Worm (Caenorhabditis elegans): ENCODE measurements around the gene rsef-1.

Gene rsef-1

DNA sequence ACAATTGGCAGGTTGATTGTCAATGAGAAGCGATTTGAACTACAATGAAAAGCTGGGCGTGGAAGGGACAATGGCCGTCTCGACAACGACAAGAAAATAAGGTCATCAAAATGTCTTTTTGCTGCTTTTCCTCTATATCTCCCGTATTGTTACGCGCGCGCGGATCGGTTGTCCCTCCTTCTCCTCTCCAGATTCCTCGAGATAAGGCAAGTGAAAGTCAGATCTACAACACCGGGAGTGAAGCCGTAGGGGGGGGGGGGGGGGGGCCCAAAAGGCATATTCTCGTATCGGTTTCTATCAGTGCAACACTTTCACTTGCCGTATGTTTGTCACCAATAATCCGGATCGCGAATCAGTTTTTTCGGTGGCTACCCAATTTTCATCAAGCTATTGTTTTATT, 35.1 kb upstream of the rsef-1 start, which contains the start of gene wrt-2:
TSS of gene wrt-2 (minus strand) at position 46 of the 400 bp plus-strand sequence.
- no peak for TF ChIP-seq nhr-76 (tag; optimal IDR thresholded peaks at IDR 0.05)
- TF ChIP-seq unc-39 (tag; optimal IDR thresholded peaks at IDR 0.05), result no peak
- TF ChIP-seq ceh-16 (tag; optimal IDR thresholded peaks at IDR 0.05), result no peak
- no peak for TF ChIP-seq nhr-77 (tag; optimal IDR thresholded peaks at IDR 0.05)
- TF ChIP-seq pqm-1 (tag; optimal IDR thresholded peaks at IDR 0.05), result no peak
- no peak for TF ChIP-seq nhr-237 (tag; optimal IDR thresholded peaks at IDR 0.05)
- no peak for TF ChIP-seq skn-1 (tag; optimal IDR thresholded peaks at IDR 0.05)
- no peak for TF ChIP-seq ama-1 (optimal IDR thresholded peaks at IDR 0.05)
- TF ChIP-seq mdl-1 (tag; optimal IDR thresholded peaks at IDR 0.05), result no peak
- TF ChIP-seq jun-1 (tag; optimal IDR thresholded peaks at IDR 0.05), result no peak
- no peak for TF ChIP-seq fkh-10 (GFP tag; optimal IDR thresholded peaks at IDR 0.05)
- TF ChIP-seq ztf-4 (tag; optimal IDR thresholded peaks at IDR 0.05), result no peak

DNA sequence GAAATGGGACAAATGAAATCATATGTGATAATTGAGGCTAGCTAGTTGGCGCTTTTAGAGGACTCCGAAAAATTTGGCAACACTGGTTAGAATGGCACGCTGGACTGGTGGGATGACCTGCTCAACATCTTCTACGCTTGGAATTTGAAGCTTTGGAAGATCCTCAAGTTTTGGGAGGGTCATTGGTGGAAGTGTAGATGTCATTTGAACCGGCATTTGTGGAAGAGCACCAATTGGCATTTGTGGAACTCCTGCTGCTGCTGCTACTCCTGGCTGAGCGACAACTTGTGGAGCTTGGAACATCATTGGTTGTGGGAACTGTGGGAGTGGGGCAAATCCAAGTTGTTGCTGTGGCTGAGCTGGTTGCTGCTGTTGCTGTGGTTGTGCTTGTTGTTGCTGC, 33.3 kb upstream of the rsef-1 start:
- TF ChIP-seq ama-1 (optimal IDR thresholded peaks at IDR 0.05) (peak; percentile 84), elt-3 (tag; optimal IDR thresholded peaks at IDR 0.05) (peak in 1 of 3 experiments; percentile 20), ztf-11 (tag; optimal IDR thresholded peaks at IDR 0.05) (no peak)

DNA sequence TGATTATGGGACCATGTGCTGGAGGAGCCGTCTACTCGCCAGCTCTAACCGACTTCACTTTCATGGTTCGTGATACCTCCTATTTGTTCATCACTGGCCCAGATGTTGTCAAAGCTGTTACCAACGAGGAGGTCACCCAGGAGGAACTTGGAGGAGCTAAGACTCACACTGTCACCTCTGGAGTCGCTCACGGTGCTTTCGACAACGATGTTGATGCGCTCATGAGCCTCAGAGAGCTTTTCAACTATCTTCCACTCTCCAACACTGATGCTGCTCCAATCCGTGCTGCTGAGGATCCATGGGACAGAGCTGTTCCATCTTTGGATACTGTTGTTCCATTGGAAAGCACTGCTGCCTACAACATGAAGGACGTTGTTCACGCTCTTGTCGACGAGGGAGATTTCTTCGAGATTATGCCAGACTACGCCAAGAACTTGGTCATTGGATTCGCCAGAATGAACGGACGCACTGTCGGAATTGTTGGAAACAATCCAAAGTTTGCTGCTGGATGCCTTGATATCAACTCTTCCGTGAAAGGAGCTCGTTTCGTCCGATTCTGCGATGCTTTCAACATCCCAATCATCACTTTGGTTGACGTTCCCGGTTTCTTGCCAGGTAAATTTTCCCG, 32.0 kb upstream of the rsef-1 start:
- TF ChIP-seq tbx-2 (tag; optimal IDR thresholded peaks at IDR 0.05), result no peak
- no peak for TF ChIP-seq aly-2 (tag; optimal IDR thresholded peaks at IDR 0.05)
- no peak for TF ChIP-seq daf-12 (tag; optimal IDR thresholded peaks at IDR 0.05)
- peak; percentile 33 for TF ChIP-seq ama-1 (optimal IDR thresholded peaks at IDR 0.05)

DNA sequence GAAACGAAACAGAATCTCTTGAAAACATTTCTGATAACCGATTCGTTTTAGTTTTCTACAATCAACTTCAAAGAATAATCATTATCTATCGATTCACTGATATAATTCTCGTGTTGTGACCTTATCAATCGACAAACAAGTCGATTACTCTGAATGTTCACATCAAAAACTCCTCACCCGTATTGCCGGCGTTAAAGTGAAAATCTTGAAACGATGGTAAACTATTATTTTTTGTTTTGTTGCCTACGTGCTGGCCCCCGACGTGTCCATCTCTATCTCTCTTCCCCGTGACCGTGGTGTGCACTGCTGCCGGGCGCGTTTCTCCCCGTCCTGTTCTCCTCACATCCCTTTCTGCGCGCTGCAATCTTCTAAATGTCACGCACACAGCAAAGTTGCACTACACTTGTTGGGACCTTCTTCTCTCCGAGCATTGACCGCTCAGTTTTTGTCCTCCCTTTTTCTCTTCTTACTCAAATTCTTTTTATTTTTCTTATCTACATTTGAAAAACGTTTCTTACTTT, 30.8 kb upstream of the rsef-1 start:
- TF ChIP-seq mml-1 (tag; optimal IDR thresholded peaks at IDR 0.05) (peak; percentile 44), snpc-4 (tag; optimal IDR thresholded peaks at IDR 0.05) (no peak), fkh-10 (GFP tag; optimal IDR thresholded peaks at IDR 0.05) (no peak), elt-3 (tag; optimal IDR thresholded peaks at IDR 0.05) (no peak), aly-2 (tag; optimal IDR thresholded peaks at IDR 0.05) (no peak), zag-1 (tag; optimal IDR thresholded peaks at IDR 0.05) (no peak), hmg-11 (tag; optimal IDR thresholded peaks at IDR 0.05) (no peak), nfya-1 (tag; optimal IDR thresholded peaks at IDR 0.05; ENCODE audit: insufficient read depth) (peak; percentile 43), nhr-77 (tag; optimal IDR thresholded peaks at IDR 0.05) (no peak), ceh-82 (tag; optimal IDR thresholded peaks at IDR 0.05) (no peak), mdl-1 (tag; optimal IDR thresholded peaks at IDR 0.05) (peak; percentile 19), eor-1 (tag; optimal IDR thresholded peaks at IDR 0.05) (no peak), fkh-2 (tag; optimal IDR thresholded peaks at IDR 0.05) (no peak), ama-1 (optimal IDR thresholded peaks at IDR 0.05) (peak; percentile 55), lin-39 (tag; optimal IDR thresholded peaks at IDR 0.05) (peak; percentile 93), egl-27 (tag; optimal IDR thresholded peaks at IDR 0.05) (no peak), ceh-16 (tag; optimal IDR thresholded peaks at IDR 0.05) (no peak), lin-15B (tag; optimal IDR thresholded peaks at IDR 0.05) (no peak), nhr-23 (tag; optimal IDR thresholded peaks at IDR 0.05) (no peak), nhr-43 (tag; optimal IDR thresholded peaks at IDR 0.05; ENCODE audit: poor library complexity, severe bottlenecking) (peak; percentile 6), jun-1 (tag; optimal IDR thresholded peaks at IDR 0.05) (peak; percentile 16), ztf-11 (tag; optimal IDR thresholded peaks at IDR 0.05) (no peak), sea-2 (GFP tag; optimal IDR thresholded peaks at IDR 0.05) (no peak), ztf-4 (tag; optimal IDR thresholded peaks at IDR 0.05) (no peak), R02D3.7 (tag; optimal IDR thresholded peaks at IDR 0.05) (no peak), nhr-11 (tag; optimal IDR thresholded peaks at IDR 0.05) (no peak), nhr-12 (tag; optimal IDR thresholded peaks at IDR 0.05) (no peak), pha-4 (tag; optimal IDR thresholded peaks at IDR 0.05) (peak; percentile 45), nhr-237 (tag; optimal IDR thresholded peaks at IDR 0.05) (no peak), ceh-28 (tag; optimal IDR thresholded peaks at IDR 0.05) (peak; percentile 53), lsy-12 (tag; optimal IDR thresholded peaks at IDR 0.05) (no peak), nhr-67 (tag; optimal IDR thresholded peaks at IDR 0.05) (no peak), daf-12 (tag; optimal IDR thresholded peaks at IDR 0.05) (no peak), nhr-76 (tag; optimal IDR thresholded peaks at IDR 0.05) (no peak), nhr-28 (tag; optimal IDR thresholded peaks at IDR 0.05) (no peak), fos-1 (tag; optimal IDR thresholded peaks at IDR 0.05) (no peak), elt-1 (tag; optimal IDR thresholded peaks at IDR 0.05) (no peak), nhr-25 (tag; optimal IDR thresholded peaks at IDR 0.05) (no peak), tbx-2 (tag; optimal IDR thresholded peaks at IDR 0.05) (peak; percentile 24), unc-39 (tag; optimal IDR thresholded peaks at IDR 0.05) (no peak), ceh-9 (tag; optimal IDR thresholded peaks at IDR 0.05) (no peak), unc-62 (GFP tag; optimal IDR thresholded peaks at IDR 0.05) (no peak), ZK546.5 (tag; optimal IDR thresholded peaks at IDR 0.05) (no peak)
